Worm (Caenorhabditis elegans): Measurements from ENCODE around the gene F22E5.20.

ce11 chrII:2631169-2631568 is 42.3 kb downstream of the F22E5.20 start, which contains the start of gene D2062.1:
- TF ChIP-seq snpc-4 (GFP tag; optimal IDR thresholded peaks at IDR 0.05) (no peak), snpc-4 (tag; optimal IDR thresholded peaks at IDR 0.05) (no peak), hlh-12 (tag; optimal IDR thresholded peaks at IDR 0.05) (no peak), hrde-1 (tag; optimal IDR thresholded peaks at IDR 0.05; ENCODE audit: borderline replicate concordance) (no peak), nhr-27 (tag; optimal IDR thresholded peaks at IDR 0.05) (no peak), ama-1 (optimal IDR thresholded peaks at IDR 0.05) (no peak), ama-1 (GFP tag; optimal IDR thresholded peaks at IDR 0.05) (no peak), tlf-1 (GFP tag; optimal IDR thresholded peaks at IDR 0.05) (no peak), let-526 (GFP tag; IDR thresholded peaks at IDR 0.05) (no peak), Y53G8AR.9 (GFP tag; conservative IDR thresholded peaks at IDR 0.05) (no peak), ets-4 (GFP tag; optimal IDR thresholded peaks at IDR 0.05) (no peak), lin-54 (GFP tag; optimal IDR thresholded peaks at IDR 0.05) (no peak)

Measured in whole organism, young adult.